Fruit fly (Drosophila melanogaster): ENCODE results near the gene CG42613.

Gene CG42613

dm6 chr3R:18987428-18988416, 58.7 kb downstream of the CG42613 start (continued):
- TF ChIP-seq NC2β (GFP tag; optimal IDR thresholded peaks at IDR 0.05) (peak; percentile 25), CG31365 (tag; optimal IDR thresholded peaks at IDR 0.05) (no peak), CG7786 (GFP tag; optimal IDR thresholded peaks at IDR 0.05) (no peak), CG2678 (tag; optimal IDR thresholded peaks at IDR 0.05) (peak; percentile 28), CG12659 (GFP tag; optimal IDR thresholded peaks at IDR 0.05) (peak; percentile 23), CG17361 (GFP tag; IDR thresholded peaks at IDR 0.05) (0 out of 3 replicates have a peak, but pooled peaks have one; percentile 25), Med (GFP tag) (peak; percentile 48), lmd (GFP tag; IDR thresholded peaks at IDR 0.05) (no peak), CG4707 (GFP tag; optimal IDR thresholded peaks at IDR 0.05) (peak; percentile 18), stc (GFP tag; IDR thresholded peaks at IDR 0.05) (peak; percentile 45; the same call in 1 of the 2 replicates)

- no peak for TF ChIP-seq Hr3 (GFP tag; optimal IDR thresholded peaks at IDR 0.05)
- TF ChIP-seq PHDP (tag; optimal IDR thresholded peaks at IDR 0.05): no peak
- no peak for TF ChIP-seq CG13624 (GFP tag; optimal IDR thresholded peaks at IDR 0.05)
- no peak for TF ChIP-seq CG17328 (GFP tag; IDR thresholded peaks at IDR 0.05)
- TF ChIP-seq Blimp-1 (GFP tag; optimal IDR thresholded peaks at IDR 0.05): peak; percentile 27
- TF ChIP-seq CG7745 (tag; optimal IDR thresholded peaks at IDR 0.05): peak; percentile 22
- peak; percentile 33 for TF ChIP-seq Deaf1 (tag; optimal IDR thresholded peaks at IDR 0.05)
- no peak for TF ChIP-seq nom (GFP tag; optimal IDR thresholded peaks at IDR 0.05)
- TF ChIP-seq zfh1 (GFP tag; IDR thresholded peaks at IDR 0.05): 0 out of 3 replicates have a peak, but pooled peaks have one; percentile 33
- TF ChIP-seq Opbp (GFP tag; IDR thresholded peaks at IDR 0.05; ENCODE audit: partially characterized antibody): 0 out of 3 replicates have a peak, but pooled peaks have one; percentile 10
- no peak for TF ChIP-seq CG10274 (GFP tag; optimal IDR thresholded peaks at IDR 0.05)
- TF ChIP-seq Max (GFP tag; optimal IDR thresholded peaks at IDR 0.05): no peak
- TF ChIP-seq CG9817 (tag; optimal IDR thresholded peaks at IDR 0.05): no peak
- TF ChIP-seq pros (GFP tag; optimal IDR thresholded peaks at IDR 0.05): peak; percentile 57
- no peak for TF ChIP-seq CG10654 (GFP tag; optimal IDR thresholded peaks at IDR 0.05)
- TF ChIP-seq CG30431 (GFP tag; optimal IDR thresholded peaks at IDR 0.05): no peak
- peak; percentile 22 for TF ChIP-seq oc (tag; optimal IDR thresholded peaks at IDR 0.05)
- no peak for TF ChIP-seq gcm2 (GFP tag; optimal IDR thresholded peaks at IDR 0.05)
- no peak for TF ChIP-seq chm (GFP tag; IDR thresholded peaks at IDR 0.05)
- TF ChIP-seq kni (GFP tag; optimal IDR thresholded peaks at IDR 0.05): peak; percentile 89
- peak; percentile 86 for TF ChIP-seq CG2199 (GFP tag; IDR thresholded peaks at IDR 0.05)
- no peak for TF ChIP-seq gce (GFP tag; IDR thresholded peaks at IDR 0.05)
- TF ChIP-seq btn (GFP tag; optimal IDR thresholded peaks at IDR 0.05): no peak
- TF ChIP-seq CG1233 (GFP tag; optimal IDR thresholded peaks at IDR 0.05): no peak
- peak; percentile 67 for TF ChIP-seq abd-A (tag; optimal IDR thresholded peaks at IDR 0.05)
- TF ChIP-seq grn (GFP tag; optimal IDR thresholded peaks at IDR 0.05): peak; percentile 44
- no peak for TF ChIP-seq CG1647 (GFP tag; optimal IDR thresholded peaks at IDR 0.05)
- no peak for TF ChIP-seq CG12769 (tag; optimal IDR thresholded peaks at IDR 0.05)
- peak in 1 of 2 experiments; percentile 15 for TF ChIP-seq Hr78 (GFP tag; optimal IDR thresholded peaks at IDR 0.05)
- TF ChIP-seq dysf (GFP tag; IDR thresholded peaks at IDR 0.05): no peak
- TF ChIP-seq Ets97D (GFP tag; optimal IDR thresholded peaks at IDR 0.05): no peak
- TF ChIP-seq CG5245 (GFP tag; optimal IDR thresholded peaks at IDR 0.05): no peak
- no peak for TF ChIP-seq CG34224 (GFP tag; IDR thresholded peaks at IDR 0.05; ENCODE audit: partially characterized antibody)
- TF ChIP-seq gsb-n (tag; optimal IDR thresholded peaks at IDR 0.05): peak; percentile 63
These were observed 60.2 kb downstream of the CG42613 start for dm6 chr3R:18988957-18989818.
